Worm (Caenorhabditis elegans): Measurements from ENCODE around the gene H03G16.7.

H03G16.7 gene

DNA sequence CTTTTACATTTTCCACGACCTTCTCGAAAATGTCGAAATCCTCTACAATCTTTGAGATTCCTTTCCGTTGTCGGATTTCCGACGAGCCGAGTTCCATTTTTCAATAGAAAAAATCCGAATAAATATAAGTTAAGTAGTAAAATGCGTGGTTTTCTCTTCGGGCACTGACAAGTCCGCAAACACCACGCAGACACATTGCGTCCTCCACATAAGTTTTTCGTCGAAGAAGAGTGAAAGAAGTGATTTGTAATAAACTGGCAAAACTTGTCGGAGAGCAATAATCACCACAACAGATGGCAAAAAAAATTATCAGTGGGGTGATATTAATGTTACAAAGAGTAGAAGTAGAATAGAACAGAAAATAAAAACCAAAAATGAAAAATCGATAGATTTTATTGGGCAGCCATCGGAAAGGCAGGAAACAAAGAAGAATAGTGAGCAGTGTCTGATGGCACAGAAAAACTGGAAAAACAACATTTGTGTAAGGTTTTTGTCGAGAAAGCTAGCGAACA lies 48.9 kb downstream of the H03G16.7 start, which contains the start of gene ergi-2 (continued):
- TF ChIP-seq nhr-76 (tag; optimal IDR thresholded peaks at IDR 0.05), result no peak
- TF ChIP-seq grh-1 (GFP tag; IDR thresholded peaks at IDR 0.05), result no peak
- no peak for TF ChIP-seq lin-15B (tag; optimal IDR thresholded peaks at IDR 0.05)
- no peak for TF ChIP-seq zag-1 (tag; optimal IDR thresholded peaks at IDR 0.05)
- no peak for TF ChIP-seq hlh-4 (tag; optimal IDR thresholded peaks at IDR 0.05)
- no peak for TF ChIP-seq unc-62 (GFP tag; optimal IDR thresholded peaks at IDR 0.05)
- TF ChIP-seq aha-1 (tag; optimal IDR thresholded peaks at IDR 0.05), result no peak
- no peak for TF ChIP-seq nhr-90 (tag; optimal IDR thresholded peaks at IDR 0.05; ENCODE audit: poor library complexity)
- TF ChIP-seq nhr-19 (GFP tag; conservative IDR thresholded peaks at IDR 0.05), result no peak
- TF ChIP-seq nhr-28 (tag; optimal IDR thresholded peaks at IDR 0.05), result no peak
- TF ChIP-seq fkh-10 (GFP tag; optimal IDR thresholded peaks at IDR 0.05), result no peak
- peak in 1 of 3 experiments; percentile 9 for TF ChIP-seq ceh-82 (tag; optimal IDR thresholded peaks at IDR 0.05)
- TF ChIP-seq ceh-88 (GFP tag; IDR thresholded peaks at IDR 0.05), result no peak
- peak; percentile 3 to 23 for TF ChIP-seq lin-35 (GFP tag; optimal IDR thresholded peaks at IDR 0.05)
- no peak for TF ChIP-seq nhr-85 (tag)
- TF ChIP-seq snpc-4 (tag; optimal IDR thresholded peaks at IDR 0.05), result no peak
- TF ChIP-seq nhr-11 (tag; optimal IDR thresholded peaks at IDR 0.05), result no peak
- no peak for TF ChIP-seq sox-4 (tag; optimal IDR thresholded peaks at IDR 0.05)
- peak; percentile 18 for TF ChIP-seq skn-1 (tag; optimal IDR thresholded peaks at IDR 0.05)
- peak; percentile 15 for TF ChIP-seq nhr-71 (tag; optimal IDR thresholded peaks at IDR 0.05)
- TF ChIP-seq nhr-77 (tag; optimal IDR thresholded peaks at IDR 0.05), result no peak
- TF ChIP-seq mdl-1 (tag; optimal IDR thresholded peaks at IDR 0.05), result no peak
- no peak for TF ChIP-seq fos-1 (tag; optimal IDR thresholded peaks at IDR 0.05)
- peak; percentile 0 for TF ChIP-seq lin-14 (GFP tag; optimal IDR thresholded peaks at IDR 0.05)
- no peak for TF ChIP-seq Y116A8C.19 (tag; optimal IDR thresholded peaks at IDR 0.05; ENCODE audit: borderline replicate concordance)
- peak; percentile 11 for TF ChIP-seq swsn-7 (tag; optimal IDR thresholded peaks at IDR 0.05)
- no peak for TF ChIP-seq pqm-1 (tag; optimal IDR thresholded peaks at IDR 0.05)
- TF ChIP-seq egl-27 (tag; optimal IDR thresholded peaks at IDR 0.05), result no peak
- no peak for TF ChIP-seq efl-3 (GFP tag; optimal IDR thresholded peaks at IDR 0.05)
- no peak for TF ChIP-seq ets-5 (GFP tag; IDR thresholded peaks at IDR 0.05)
- TF ChIP-seq C16A3.4 (tag; optimal IDR thresholded peaks at IDR 0.05), result no peak
- TF ChIP-seq unc-98 (GFP tag; IDR thresholded peaks at IDR 0.05), result no peak
- TF ChIP-seq ces-1 (GFP tag; optimal IDR thresholded peaks at IDR 0.05), result no peak
- TF ChIP-seq nhr-47 (tag; optimal IDR thresholded peaks at IDR 0.05), result peak; percentile 5
- no peak for TF ChIP-seq irx-1 (tag; optimal IDR thresholded peaks at IDR 0.05)
- TF ChIP-seq ceh-90 (tag; optimal IDR thresholded peaks at IDR 0.05), result no peak
- no peak for TF ChIP-seq lin-13 (GFP tag; optimal IDR thresholded peaks at IDR 0.05)
- peak in 1 of 2 experiments; percentile 44 for TF ChIP-seq lsy-2 (tag; optimal IDR thresholded peaks at IDR 0.05)
- no peak for TF ChIP-seq hlh-17 (GFP tag; optimal IDR thresholded peaks at IDR 0.05; ENCODE audit: borderline replicate concordance)
- TF ChIP-seq zip-4 (GFP tag; optimal IDR thresholded peaks at IDR 0.05), result no peak
- no peak for TF ChIP-seq unc-86 (tag; optimal IDR thresholded peaks at IDR 0.05)
- TF ChIP-seq unc-130 (tag; optimal IDR thresholded peaks at IDR 0.05), result peak; percentile 41
- TF ChIP-seq mep-1 (tag; optimal IDR thresholded peaks at IDR 0.05), result peak; percentile 42
- TF ChIP-seq isw-1 (GFP tag; IDR thresholded peaks at IDR 0.05), result no peak
- no peak for TF ChIP-seq ztf-11 (tag; optimal IDR thresholded peaks at IDR 0.05)
- no peak for TF ChIP-seq fkh-8 (tag; optimal IDR thresholded peaks at IDR 0.05)
- no peak for TF ChIP-seq sptf-1 (tag; optimal IDR thresholded peaks at IDR 0.05)
- TF ChIP-seq ceh-8 (GFP tag; optimal IDR thresholded peaks at IDR 0.05), result no peak
- no peak for TF ChIP-seq ztf-4 (tag; optimal IDR thresholded peaks at IDR 0.05)
- TF ChIP-seq fkh-4 (tag; optimal IDR thresholded peaks at IDR 0.05; ENCODE audit: borderline replicate concordance), result no peak
- TF ChIP-seq blmp-1 (tag; optimal IDR thresholded peaks at IDR 0.05), result peak; percentile 85
- TF ChIP-seq snu-23 (GFP tag; optimal IDR thresholded peaks at IDR 0.05), result peak; percentile 38

Data from whole organism, L1 larva.